Worm (Caenorhabditis elegans) whole organism, L1 larva: ENCODE measurements around the gene hmg-11.

Experiments used
- C16A3.4 ChIP-seq: fragments of 150-350 bp; optimal IDR thresholded peaks from 2 replicates; lab custom pipeline; 2014; ENCODE audit warnings: missing biosample characterization, missing genetic modification characterization
- C34B4.2 ChIP-seq: sonication (generic microtip); optimal IDR thresholded peaks from 2 replicates; lab custom pipeline; 2017; ENCODE audit warnings: mild to moderate bottlenecking, missing genetic modification characterization, missing compliant biosample characterization
- F16B12.6 ChIP-seq: fragments of 150-350 bp; optimal IDR thresholded peaks from 2 replicates; lab custom pipeline; 2014; ENCODE audit warnings: missing biosample characterization, missing genetic modification characterization
- Y116A8C.19 ChIP-seq: sonication (generic microtip); optimal IDR thresholded peaks from 2 replicates; lab custom pipeline; 2016; ENCODE audit warnings: missing compliant biosample characterization, missing genetic modification characterization, borderline replicate concordance
- aha-1 ChIP-seq: fragments of 150-350 bp; optimal IDR thresholded peaks from 2 replicates; lab custom pipeline; 2014; ENCODE audit warnings: missing biosample characterization, missing genetic modification characterization
- ceh-82 ChIP-seq, 3 experiments: fragments of 150-350 bp in 1 of 3; sonication (generic microtip) in 2 of 3; optimal IDR thresholded peaks; 2 replicates each; lab custom pipeline; 2014 to 2017; ENCODE audit warnings: missing biosample characterization in 3 of 3, missing genetic modification characterization in 3 of 3
- dpl-1 ChIP-seq, 3 experiments: fragments of 150-350 bp in 2 of 3; sonication (generic microtip) in 1 of 3; optimal IDR thresholded peaks; 2 replicates each; lab custom pipeline; 2014 to 2017; ENCODE audit warnings: missing biosample characterization in 3 of 3, missing genetic modification characterization in 3 of 3, missing genetic modification reagents in 3 of 3
- dsc-1 ChIP-seq: sonication (generic microtip); optimal IDR thresholded peaks from 2 replicates; lab custom pipeline; 2016; ENCODE audit warnings: mild to moderate bottlenecking, missing genetic modification characterization, missing compliant biosample characterization
- efl-1 ChIP-seq, 4 experiments: fragments of 150-350 bp; optimal IDR thresholded peaks in 3 of 4; peaks in 1 of 4; 1 replicate in 1 of 4; 2 replicates in 3 of 4; lab custom pipeline; 2014; ENCODE audit warnings: missing biosample characterization in 2 of 4, missing genetic modification characterization in 2 of 4, missing genetic modification reagents in 2 of 4
- efl-3 ChIP-seq: fragments of 200-800 bp; sonication (Bioruptor generic); optimal IDR thresholded peaks from 2 replicates; lab custom pipeline; 2018; ENCODE audit warnings: mild to moderate bottlenecking, missing genetic modification characterization, missing compliant biosample characterization
- elt-2 ChIP-seq: sonication (generic microtip); optimal IDR thresholded peaks from 2 replicates; lab custom pipeline; 2016; ENCODE audit warnings: missing genetic modification characterization, mild to moderate bottlenecking, inconsistent platforms, missing compliant biosample characterization, missing genetic modification reagents
- elt-3 ChIP-seq, 6 experiments: fragments of 150-350 bp in 1 of 6; sonication (generic microtip); optimal IDR thresholded peaks; 2 replicates each; lab custom pipeline; 2017 to 2018; ENCODE audit warnings: missing biosample characterization in 6 of 6, missing genetic modification characterization in 6 of 6, inconsistent platforms in 1 of 6
- fkh-4 ChIP-seq: sonication (generic microtip); optimal IDR thresholded peaks from 2 replicates; lab custom pipeline; 2016; ENCODE audit warnings: missing compliant biosample characterization, missing genetic modification characterization, borderline replicate concordance
- fkh-8 ChIP-seq: sonication (generic microtip); optimal IDR thresholded peaks from 2 replicates; lab custom pipeline; 2016; ENCODE audit warnings: mild to moderate bottlenecking, missing genetic modification characterization, missing compliant biosample characterization
- grh-1 ChIP-seq: fragments of 200-800 bp; sonication (Bioruptor generic); IDR thresholded peaks from 2 replicates; pipeline ENCODE4 v1.3.6; 2022; ENCODE audit warnings: missing genetic modification reagents, missing genetic modification characterization, missing compliant biosample characterization
- hpl-2 ChIP-seq: fragments of 150-350 bp; optimal IDR thresholded peaks from 2 replicates; lab custom pipeline; 2014; ENCODE audit warnings: missing biosample characterization, missing genetic modification reagents, missing genetic modification characterization
- irx-1 ChIP-seq: sonication (generic microtip); optimal IDR thresholded peaks from 2 replicates; lab custom pipeline; 2016; ENCODE audit warnings: missing genetic modification characterization, missing compliant biosample characterization
- jun-1 ChIP-seq: fragments of 150-350 bp; optimal IDR thresholded peaks from 2 replicates; lab custom pipeline; 2014; ENCODE audit warnings: missing biosample characterization, missing genetic modification reagents, missing genetic modification characterization
- lin-13 ChIP-seq: fragments of 150-350 bp; optimal IDR thresholded peaks from 2 replicates; lab custom pipeline; 2014; ENCODE audit warnings: missing biosample characterization, missing genetic modification reagents, missing genetic modification characterization
- lin-14 ChIP-seq: fragments of 200-800 bp; sonication (Bioruptor generic); optimal IDR thresholded peaks from 2 replicates; lab custom pipeline; 2018; ENCODE audit warnings: mild to moderate bottlenecking, missing genetic modification characterization, moderate library complexity, missing compliant biosample characterization
- lin-15B ChIP-seq: fragments of 150-350 bp; sonication (generic microtip); optimal IDR thresholded peaks from 3 replicates; lab custom pipeline; 2014; ENCODE audit warnings: missing biosample characterization, missing genetic modification characterization
- lin-35 ChIP-seq, 2 experiments: fragments of 150-350 bp; optimal IDR thresholded peaks; 2 replicates each; lab custom pipeline; 2014; ENCODE audit warnings: missing biosample characterization in 2 of 2, missing genetic modification characterization in 2 of 2, missing genetic modification reagents in 2 of 2
- lin-39 ChIP-seq: fragments of 150-350 bp; optimal IDR thresholded peaks from 2 replicates; lab custom pipeline; 2014; ENCODE audit warnings: missing biosample characterization, missing genetic modification reagents, missing genetic modification characterization
- lsy-2 ChIP-seq, 2 experiments: fragments of 150-350 bp; optimal IDR thresholded peaks; 2 replicates each; lab custom pipeline; 2014; ENCODE audit warnings: missing biosample characterization in 2 of 2, missing genetic modification characterization in 2 of 2
- mdl-1 ChIP-seq, 2 experiments: fragments of 150-350 bp; optimal IDR thresholded peaks; 2 replicates each; lab custom pipeline; 2014 to 2017; ENCODE audit warnings: missing biosample characterization in 2 of 2, missing genetic modification characterization in 2 of 2, inconsistent platforms in 1 of 2
- mep-1 ChIP-seq: fragments of 150-350 bp; optimal IDR thresholded peaks from 2 replicates; lab custom pipeline; 2014; ENCODE audit warnings: missing biosample characterization, missing genetic modification characterization
- nhr-11 ChIP-seq: fragments of 150-350 bp; optimal IDR thresholded peaks from 2 replicates; lab custom pipeline; 2014; ENCODE audit warnings: missing biosample characterization, missing genetic modification characterization
- nhr-20 ChIP-seq: sonication (generic microtip); optimal IDR thresholded peaks from 2 replicates; lab custom pipeline; 2016; ENCODE audit warnings: mild to moderate bottlenecking, missing genetic modification characterization, missing compliant biosample characterization
- nhr-76 ChIP-seq: sonication (generic microtip); optimal IDR thresholded peaks from 2 replicates; lab custom pipeline; 2017; ENCODE audit warnings: missing biosample characterization, missing genetic modification characterization
- nhr-77 ChIP-seq: fragments of 150-350 bp; optimal IDR thresholded peaks from 2 replicates; lab custom pipeline; 2014; ENCODE audit warnings: missing biosample characterization, missing genetic modification characterization
- nhr-84 ChIP-seq: sonication (generic microtip); optimal IDR thresholded peaks from 2 replicates; lab custom pipeline; 2017; ENCODE audit warnings: missing biosample characterization, missing genetic modification characterization
- nhr-85 ChIP-seq: sonication (generic microtip); peaks from one replicate; lab custom pipeline; 2016; ENCODE audit warnings: missing genetic modification characterization, inconsistent platforms, missing compliant biosample characterization
- pag-3 ChIP-seq: sonication (generic microtip); optimal IDR thresholded peaks from 2 replicates; lab custom pipeline; 2017; ENCODE audit warnings: missing genetic modification characterization, mild to moderate bottlenecking, missing compliant biosample characterization, antibody characterized with exemption, borderline replicate concordance; ENCODE audit not compliant: insufficient read depth
- rnt-1 ChIP-seq: sonication (generic microtip); optimal IDR thresholded peaks from 2 replicates; lab custom pipeline; 2016; ENCODE audit warnings: mild to moderate bottlenecking, missing genetic modification characterization, moderate library complexity, missing compliant biosample characterization
- skn-1 ChIP-seq: fragments of 150-350 bp; optimal IDR thresholded peaks from 2 replicates; lab custom pipeline; 2014; ENCODE audit warnings: missing biosample characterization, missing genetic modification characterization
- snpc-4 ChIP-seq: fragments of 150-350 bp; optimal IDR thresholded peaks from 2 replicates; lab custom pipeline; 2014; ENCODE audit warnings: missing biosample characterization, missing genetic modification characterization
- tlp-1 ChIP-seq: fragments of 150-350 bp; optimal IDR thresholded peaks from 2 replicates; lab custom pipeline; 2014; ENCODE audit warnings: missing biosample characterization, missing genetic modification characterization
- unc-130 ChIP-seq: fragments of 150-350 bp; optimal IDR thresholded peaks from 2 replicates; lab custom pipeline; 2017; ENCODE audit warnings: missing biosample characterization, missing genetic modification characterization, inconsistent platforms
- xbp-1 ChIP-seq: sonication (generic microtip); optimal IDR thresholded peaks from 2 replicates; lab custom pipeline; 2016; ENCODE audit warnings: missing genetic modification characterization, missing compliant biosample characterization
- zip-4 ChIP-seq: fragments of 200-800 bp; sonication (Bioruptor generic); optimal IDR thresholded peaks from 2 replicates; lab custom pipeline; 2018; ENCODE audit warnings: mild to moderate bottlenecking, missing genetic modification characterization, moderate library complexity, missing compliant biosample characterization
- ztf-11 ChIP-seq, 2 experiments: sonication (generic microtip); optimal IDR thresholded peaks; 2 replicates each; lab custom pipeline; 2016 to 2017; ENCODE audit warnings: missing genetic modification characterization in 2 of 2, missing biosample characterization in 1 of 2, missing compliant biosample characterization in 1 of 2

The hmg-11 gene

DNA sequence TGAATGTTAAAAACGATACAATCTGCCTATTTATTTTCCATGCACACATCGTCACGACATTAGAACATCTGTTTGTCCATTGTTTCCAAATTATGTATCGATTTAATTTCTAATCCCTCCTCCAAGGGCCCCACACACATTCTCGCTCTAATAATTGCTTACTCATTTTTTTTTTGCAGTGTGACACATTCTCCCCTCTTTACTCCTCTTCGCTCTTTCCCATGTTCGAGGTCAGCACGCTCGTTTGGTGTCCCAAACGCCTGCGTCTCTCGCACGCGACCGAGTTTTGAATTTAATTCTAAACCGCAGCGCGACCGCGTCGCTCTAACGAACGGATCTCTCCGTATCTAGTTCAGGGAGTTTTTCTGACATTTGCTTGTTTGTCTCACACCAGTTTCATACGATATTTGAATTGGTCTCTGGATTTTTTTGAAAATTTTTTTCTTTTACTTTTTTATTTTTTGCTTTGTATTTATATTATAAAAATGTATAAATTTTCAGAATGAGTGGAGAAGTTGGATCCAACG lies at the start of gene hmg-11, which contains the start of gene clec-140:
Gene hmg-11 (plus strand): TSS at position 502 of the 527 bp plus-strand sequence.
Gene clec-140 (plus strand): TSS at position 477 of the 527 bp plus-strand sequence.
- TF ChIP-seq fkh-4 (tag; lab: Kevin White, UChicago) (no peak), nhr-11 (tag; lab: Kevin White, UChicago) (no peak), xbp-1 (tag; lab: Kevin White, UChicago) (peak; percentile 8), mep-1 (peak; percentile 61), snpc-4 (tag; lab: Kevin White, UChicago) (peak; percentile 12), dpl-1 (GFP tag; optimal IDR thresholded peaks at IDR 0.05; lab: Kevin White, UChicago) (peak; percentile 17 to 60 (median 17)), unc-130 (tag; lab: Kevin White, UChicago) (no peak), elt-3 (tag; optimal IDR thresholded peaks at IDR 0.05; lab: Kevin White, UChicago) (peak in 1 of 6 experiments; percentile 21), elt-2 (tag; lab: Kevin White, UChicago) (no peak), hpl-2 (GFP tag; lab: Kevin White, UChicago) (no peak), nhr-20 (tag; lab: Kevin White, UChicago) (peak; percentile 19), F16B12.6 (tag; lab: Kevin White, UChicago) (peak; percentile 2), lin-14 (peak; percentile 96), zip-4 (GFP tag; lab: Kevin White, UChicago) (no peak), nhr-84 (tag; lab: Kevin White, UChicago) (no peak), ceh-82 (tag; optimal IDR thresholded peaks at IDR 0.05; lab: Kevin White, UChicago) (peak in 2 of 3 experiments; percentile 9 to 79), lsy-2 (tag; optimal IDR thresholded peaks at IDR 0.05; lab: Kevin White, UChicago) (peak; percentile 48 to 76), C16A3.4 (tag; lab: Kevin White, UChicago) (peak; percentile 0), ztf-11 (tag; optimal IDR thresholded peaks at IDR 0.05; lab: Kevin White, UChicago) (peak in 1 of 2 experiments; percentile 55), nhr-85 (peak; percentile 66), lin-15B (tag; lab: Kevin White, UChicago) (peak; percentile 28), lin-35 (GFP tag; optimal IDR thresholded peaks at IDR 0.05; lab: Kevin White, UChicago) (peak; percentile 49 to 70), rnt-1 (tag; lab: Kevin White, UChicago) (peak; percentile 46), skn-1 (tag; lab: Kevin White, UChicago) (peak; percentile 19), efl-1 (optimal IDR thresholded peaks at IDR 0.05; lab: Kevin White, UChicago) (peak; percentile 50 to 67), efl-1 (GFP tag; optimal IDR thresholded peaks at IDR 0.05 in 1 of 2; lab: Kevin White, UChicago) (peak; percentile 51 to 92), irx-1 (tag; lab: Kevin White, UChicago) (no peak), nhr-77 (tag; lab: Kevin White, UChicago) (no peak), fkh-8 (tag; lab: Kevin White, UChicago) (peak; percentile 42), efl-3 (GFP tag; lab: Kevin White, UChicago) (no peak), lin-39 (tag; lab: Kevin White, UChicago) (no peak), pag-3 (tag; lab: Kevin White, UChicago) (no peak), C34B4.2 (tag; lab: Kevin White, UChicago) (no peak), mdl-1 (tag; optimal IDR thresholded peaks at IDR 0.05; lab: Kevin White, UChicago) (peak in 1 of 2 experiments; percentile 79), aha-1 (tag; lab: Kevin White, UChicago) (no peak), nhr-76 (tag; lab: Kevin White, UChicago) (no peak), jun-1 (tag; lab: Kevin White, UChicago) (peak; percentile 13), dsc-1 (peak; percentile 65), grh-1 (no peak), lin-13 (GFP tag; lab: Kevin White, UChicago) (peak; percentile 37), tlp-1 (tag; lab: Kevin White, UChicago) (no peak), Y116A8C.19 (tag; lab: Kevin White, UChicago) (no peak)
